Fruit fly (Drosophila melanogaster) whole organism, prepupa: ENCODE measurements around the gene Cpr97Eb.
A peak's percentile ranks its signal among the peaks of the same experiment; 100 is the strongest.

Experiments used
- Blimp-1 ChIP-seq: fragments of 200-800 bp; sonication (Bioruptor generic); optimal IDR thresholded peaks from 3 replicates; lab custom pipeline; 2017; ENCODE audit warnings: missing biosample characterization, missing genetic modification characterization, mild to moderate bottlenecking, moderate library complexity, missing genetic modification reagents
- CG10631 ChIP-seq: fragments of 200-800 bp; sonication (Bioruptor generic); optimal IDR thresholded peaks from 2 replicates; lab custom pipeline; 2016; ENCODE audit warnings: missing biosample characterization, missing genetic modification characterization
- CG10669 ChIP-seq: fragments of 200-800 bp; sonication (Bioruptor generic); optimal IDR thresholded peaks from 3 replicates; lab custom pipeline; 2018; ENCODE audit warnings: missing biosample characterization, mild to moderate bottlenecking, missing genetic modification characterization, moderate library complexity
- CG11294 ChIP-seq: fragments of 200-800 bp; sonication (Bioruptor generic); IDR thresholded peaks from 2 replicates; pipeline ENCODE4 v1.3.6; 2022; ENCODE audit warnings: missing biosample characterization, missing genetic modification characterization
- CG11902 ChIP-seq: fragments of 200-800 bp; sonication (Bioruptor generic); optimal IDR thresholded peaks from 3 replicates; lab custom pipeline; 2016; ENCODE audit warnings: missing biosample characterization, missing genetic modification characterization
- CG15336 ChIP-seq: fragments of 200-800 bp; sonication (Bioruptor generic); IDR thresholded peaks from 2 replicates; pipeline ENCODE4 v1.3.6; 2022; ENCODE audit warnings: missing biosample characterization, missing genetic modification characterization
- CG16779 ChIP-seq: fragments of 200-800 bp; sonication (Bioruptor generic); optimal IDR thresholded peaks from 3 replicates; lab custom pipeline; 2017; ENCODE audit warnings: missing biosample characterization, mild to moderate bottlenecking, missing genetic modification characterization
- CG3032 ChIP-seq: fragments of 200-800 bp; optimal IDR thresholded peaks from 2 replicates; lab custom pipeline; 2019; ENCODE audit warnings: missing biosample characterization, mild to moderate bottlenecking, missing genetic modification characterization, moderate library complexity
- CG31627 ChIP-seq: fragments of 200-800 bp; sonication (Bioruptor generic); optimal IDR thresholded peaks from 3 replicates; lab custom pipeline; 2016; ENCODE audit warnings: missing biosample characterization, missing genetic modification characterization
- CG32006 ChIP-seq: fragments of 200-800 bp; sonication (Bioruptor generic); optimal IDR thresholded peaks from 3 replicates; lab custom pipeline; 2017; ENCODE audit warnings: missing biosample characterization, mild to moderate bottlenecking, missing genetic modification characterization
- CG34406 ChIP-seq: fragments of 200-800 bp; sonication (Bioruptor generic); optimal IDR thresholded peaks from 3 replicates; lab custom pipeline; 2016; ENCODE audit warnings: missing biosample characterization, missing genetic modification characterization
- CG3919 ChIP-seq: fragments of 200-800 bp; sonication (Bioruptor generic); optimal IDR thresholded peaks from 3 replicates; lab custom pipeline; 2016; ENCODE audit warnings: missing biosample characterization, missing genetic modification characterization
- CG4318 ChIP-seq: fragments of 200-800 bp; sonication (Bioruptor generic); optimal IDR thresholded peaks from 3 replicates; lab custom pipeline; 2017; ENCODE audit warnings: missing biosample characterization, mild to moderate bottlenecking, missing genetic modification characterization
- CG6163 ChIP-seq: fragments of 200-800 bp; sonication (Bioruptor generic); IDR thresholded peaks from 3 replicates; pipeline ENCODE4 v1.3.6; 2022; ENCODE audit warnings: missing biosample characterization, missing genetic modification characterization
- CG6276 ChIP-seq: fragments of 200-800 bp; sonication (Bioruptor generic); optimal IDR thresholded peaks from 2 replicates; lab custom pipeline; 2017; ENCODE audit warnings: missing biosample characterization, mild to moderate bottlenecking, missing genetic modification characterization
- CG6792 ChIP-seq: fragments of 200-800 bp; sonication (Bioruptor generic); optimal IDR thresholded peaks from 3 replicates; lab custom pipeline; 2016; ENCODE audit warnings: missing biosample characterization, missing genetic modification characterization
- CG6808 ChIP-seq: fragments of 200-800 bp; sonication (Bioruptor generic); optimal IDR thresholded peaks from 3 replicates; lab custom pipeline; 2017; ENCODE audit warnings: missing biosample characterization, missing genetic modification characterization, mild to moderate bottlenecking, moderate library complexity, missing genetic modification reagents
- CG6854 ChIP-seq: fragments of 200-800 bp; sonication (Bioruptor generic); optimal IDR thresholded peaks from 2 replicates; lab custom pipeline; 2017; ENCODE audit warnings: missing biosample characterization, mild to moderate bottlenecking, missing genetic modification characterization
- CG8319 ChIP-seq: fragments of 200-800 bp; sonication (Bioruptor generic); optimal IDR thresholded peaks from 3 replicates; lab custom pipeline; 2016; ENCODE audit warnings: missing biosample characterization, missing genetic modification characterization
- CG8632 ChIP-seq: fragments of 200-800 bp; sonication (Bioruptor generic); optimal IDR thresholded peaks from 3 replicates; lab custom pipeline; 2016; ENCODE audit warnings: missing biosample characterization, missing genetic modification characterization
- CG9139 ChIP-seq: fragments of 200-800 bp; sonication (Bioruptor generic); optimal IDR thresholded peaks from 3 replicates; lab custom pipeline; 2017; ENCODE audit warnings: missing biosample characterization, mild to moderate bottlenecking, missing genetic modification characterization
- Eip75B ChIP-seq: fragments of 200-800 bp; sonication (Bioruptor generic); optimal IDR thresholded peaks from 3 replicates; lab custom pipeline; 2016; ENCODE audit warnings: missing biosample characterization, missing genetic modification characterization
- Eip78C ChIP-seq: fragments of 200-800 bp; sonication (Bioruptor generic); peaks from one replicate; lab custom pipeline; 2016; ENCODE audit warnings: missing biosample characterization, missing genetic modification characterization
- Eip93F ChIP-seq: fragments of 200-800 bp; sonication (Bioruptor generic); optimal IDR thresholded peaks from 2 replicates; lab custom pipeline; 2016; ENCODE audit warnings: missing biosample characterization, mild to moderate bottlenecking, missing genetic modification characterization
- Ets96B ChIP-seq: fragments of 200-800 bp; optimal IDR thresholded peaks from 2 replicates; lab custom pipeline; 2019; ENCODE audit warnings: missing biosample characterization, mild to moderate bottlenecking, missing genetic modification characterization, moderate library complexity
- Gug ChIP-seq: fragments of 200-800 bp; sonication (Bioruptor generic); IDR thresholded peaks from 2 replicates; pipeline ENCODE4 v1.3.6; 2022; ENCODE audit warnings: missing biosample characterization, missing genetic modification characterization
- Hr38 ChIP-seq: sonication (Bioruptor generic); optimal IDR thresholded peaks from 2 replicates; lab custom pipeline; 2016; ENCODE audit warnings: missing biosample characterization, missing genetic modification characterization
- Hr39 ChIP-seq: fragments of 200-800 bp; sonication (Bioruptor generic); optimal IDR thresholded peaks from 2 replicates; lab custom pipeline; 2016; ENCODE audit warnings: missing biosample characterization, missing genetic modification characterization
- Lpt ChIP-seq: fragments of 200-800 bp; sonication (Bioruptor generic); optimal IDR thresholded peaks from 3 replicates; lab custom pipeline; 2016; ENCODE audit warnings: missing biosample characterization, missing genetic modification characterization
- Met ChIP-seq: fragments of 200-800 bp; sonication (Bioruptor generic); optimal IDR thresholded peaks from 3 replicates; lab custom pipeline; 2016; ENCODE audit warnings: missing biosample characterization, missing genetic modification characterization
- OdsH ChIP-seq: fragments of 200-800 bp; sonication (Bioruptor generic); optimal IDR thresholded peaks from 3 replicates; lab custom pipeline; 2016; ENCODE audit warnings: missing biosample characterization, missing genetic modification characterization
- Smox ChIP-seq: fragments of 200-800 bp; sonication (Bioruptor generic); optimal IDR thresholded peaks from 3 replicates; lab custom pipeline; 2016; ENCODE audit warnings: missing biosample characterization, missing genetic modification characterization
- Sox102F ChIP-seq: fragments of 200-800 bp; sonication (Bioruptor generic); optimal IDR thresholded peaks from 2 replicates; lab custom pipeline; 2016; ENCODE audit warnings: missing biosample characterization, mild to moderate bottlenecking, missing genetic modification characterization
- Sox14 ChIP-seq: fragments of 200-800 bp; sonication (Bioruptor generic); optimal IDR thresholded peaks from 3 replicates; lab custom pipeline; 2016; ENCODE audit warnings: missing biosample characterization, missing genetic modification characterization
- achi ChIP-seq: fragments of 200-800 bp; sonication (Bioruptor generic); optimal IDR thresholded peaks from 3 replicates; lab custom pipeline; 2016; ENCODE audit warnings: missing biosample characterization, missing genetic modification characterization
- acj6 ChIP-seq: fragments of 200-800 bp; sonication (Bioruptor generic); optimal IDR thresholded peaks from 3 replicates; lab custom pipeline; 2016; ENCODE audit warnings: missing biosample characterization, missing genetic modification characterization
- cyc ChIP-seq: fragments of 200-800 bp; sonication (Bioruptor generic); optimal IDR thresholded peaks from 3 replicates; lab custom pipeline; 2016; ENCODE audit warnings: missing biosample characterization, missing genetic modification characterization
- dsx ChIP-seq: fragments of 200-800 bp; optimal IDR thresholded peaks from 3 replicates; lab custom pipeline; 2019; ENCODE audit warnings: missing biosample characterization, mild to moderate bottlenecking, missing genetic modification characterization, moderate library complexity; ENCODE audit not compliant: poor library complexity, severe bottlenecking
- eg ChIP-seq: fragments of 200-800 bp; sonication (Bioruptor generic); IDR thresholded peaks from 3 replicates; pipeline ENCODE4 v1.3.6; 2022; ENCODE audit warnings: missing biosample characterization, missing genetic modification characterization
- esn ChIP-seq: fragments of 200-800 bp; sonication (Bioruptor generic); optimal IDR thresholded peaks from 2 replicates; lab custom pipeline; 2016; ENCODE audit warnings: missing biosample characterization, mild to moderate bottlenecking, missing genetic modification characterization, moderate library complexity
- fkh ChIP-seq: fragments of 200-800 bp; sonication (Bioruptor generic); optimal IDR thresholded peaks from 3 replicates; lab custom pipeline; 2017; ENCODE audit warnings: missing biosample characterization, mild to moderate bottlenecking, missing genetic modification characterization, moderate library complexity
- lz ChIP-seq: fragments of 200-800 bp; sonication (Bioruptor generic); optimal IDR thresholded peaks from 3 replicates; lab custom pipeline; 2016; ENCODE audit warnings: missing biosample characterization, missing genetic modification characterization
- net ChIP-seq: fragments of 200-800 bp; sonication (Bioruptor generic); optimal IDR thresholded peaks from 3 replicates; lab custom pipeline; 2016; ENCODE audit warnings: missing biosample characterization, missing genetic modification characterization
- ss ChIP-seq, 2 experiments: fragments of 200-800 bp; sonication (Bioruptor generic); optimal IDR thresholded peaks; 2 replicates in 1 of 2; 3 replicates in 1 of 2; lab custom pipeline; 2017 to 2018; ENCODE audit warnings: mild to moderate bottlenecking in 2 of 2, missing biosample characterization in 2 of 2, missing genetic modification characterization in 2 of 2, moderate library complexity in 1 of 2
- svp ChIP-seq: fragments of 200-800 bp; sonication (Bioruptor generic); peaks from one replicate; lab custom pipeline; 2016; ENCODE audit warnings: missing biosample characterization, missing genetic modification characterization
- topi ChIP-seq: fragments of 200-800 bp; sonication (Bioruptor generic); optimal IDR thresholded peaks from 3 replicates; lab custom pipeline; 2016; ENCODE audit warnings: missing biosample characterization, missing genetic modification characterization
- vri ChIP-seq: fragments of 200-800 bp; sonication (Bioruptor generic); optimal IDR thresholded peaks from 3 replicates; lab custom pipeline; 2016; ENCODE audit warnings: missing biosample characterization, mild to moderate bottlenecking, missing genetic modification characterization

Gene Cpr97Eb

DNA sequence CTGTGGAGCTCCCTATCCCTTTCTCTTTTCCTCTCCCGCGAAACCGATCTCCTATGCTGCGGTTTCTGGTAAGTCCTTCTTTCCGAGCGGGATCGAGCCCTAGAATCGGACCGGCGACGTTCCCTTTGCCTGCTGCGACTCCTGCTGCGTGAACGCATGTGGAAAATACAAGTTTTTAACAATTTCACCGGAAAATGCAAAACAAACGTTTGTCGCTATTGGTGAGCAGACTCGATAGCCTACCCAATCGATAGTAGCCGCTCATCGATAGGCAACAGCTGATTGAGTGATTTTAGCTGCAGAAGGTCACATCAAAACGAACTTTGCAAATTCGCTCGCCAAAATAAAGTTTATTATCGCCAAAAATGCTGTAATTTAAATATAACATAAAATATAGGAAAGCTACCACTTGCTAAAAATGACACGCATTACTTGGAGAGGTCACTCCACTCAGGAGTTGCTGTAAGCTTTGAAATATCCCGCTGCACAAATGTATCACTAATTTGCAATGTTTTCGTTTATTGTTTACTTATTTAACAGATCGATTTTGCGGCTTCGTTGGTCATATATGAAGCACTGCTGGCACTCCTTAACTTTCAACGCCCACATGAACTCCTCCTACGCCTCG lies 25.6 kb upstream of the Cpr97Eb start, which contains the start of the genes CG6066 and CG5880:
CG6066 (minus strand) TSS at position 243 of the 628 bp plus-strand sequence.
CG5880 (plus strand) TSS at position 281 of the 628 bp plus-strand sequence.
- TF ChIP-seq esn (peak; percentile 17), vri (GFP tag; lab: Kevin White, UChicago) (no peak)
- TF ChIP-seq, all 60 proteins: peak for 1

dm6 chr3R:27111784-27112602 lies 21.1 kb upstream of the Cpr97Eb start, which contains the start of the genes gb and CG5815:
gb (minus strand) TSS chr3R:27112270.
CG5815 (plus strand) TSS chr3R:27112566.
- TF ChIP-seq CG10669 (no peak), eg (GFP tag; lab: Robert Waterston, UW) (peak; percentile 94), CG3032 (tag; lab: Kevin White, UChicago) (peak; percentile 86), achi (no peak), fkh (GFP tag; lab: Kevin White, UChicago) (peak; percentile 77), CG10631 (GFP tag; lab: Kevin White, UChicago) (no peak), Hr39 (GFP tag; lab: Kevin White, UChicago) (peak; percentile 87), Eip78C (GFP tag; lab: Kevin White, UChicago) (peak; percentile 96), CG6276 (GFP tag; lab: Kevin White, UChicago) (no peak), CG34406 (GFP tag; lab: Kevin White, UChicago) (peak; percentile 85), CG6854 (GFP tag; lab: Kevin White, UChicago) (peak; percentile 65), CG6808 (GFP tag; lab: Kevin White, UChicago) (no peak), Lpt (GFP tag; lab: Kevin White, UChicago) (peak; percentile 82), esn (peak; percentile 91), CG8632 (GFP tag; lab: Kevin White, UChicago) (peak; percentile 82), CG11902 (peak; percentile 75), cyc (peak; percentile 88), lz (GFP tag; lab: Kevin White, UChicago) (peak; percentile 92), ss (GFP tag; optimal IDR thresholded peaks at IDR 0.05; lab: Kevin White, UChicago) (no peak), CG15336 (GFP tag; lab: Robert Waterston, UW) (peak; percentile 81), CG16779 (tag; lab: Kevin White, UChicago) (no peak), Eip93F (GFP tag; lab: Kevin White, UChicago) (peak; percentile 92), CG9139 (no peak), Eip75B (no peak), net (peak; percentile 86), dsx (GFP tag; lab: Kevin White, UChicago) (no peak), Sox14 (GFP tag; lab: Kevin White, UChicago) (peak; percentile 90), Gug (GFP tag; lab: Robert Waterston, UW) (peak; percentile 80), CG32006 (peak; percentile 91), CG6792 (GFP tag; lab: Kevin White, UChicago) (peak; percentile 80), CG3919 (GFP tag; lab: Kevin White, UChicago) (peak; percentile 90), acj6 (GFP tag; lab: Kevin White, UChicago) (peak; percentile 91), CG6163 (GFP tag; lab: Robert Waterston, UW) (peak; percentile 92), Smox (GFP tag; lab: Kevin White, UChicago) (no peak), CG11294 (GFP tag; lab: Robert Waterston, UW) (peak; percentile 86), Ets96B (tag; lab: Kevin White, UChicago) (peak; percentile 87), CG8319 (GFP tag; lab: Kevin White, UChicago) (peak; percentile 85), Hr38 (GFP tag; lab: Kevin White, UChicago) (no peak), Sox102F (no peak), Blimp-1 (GFP tag; lab: Kevin White, UChicago) (peak; percentile 59), svp (GFP tag; lab: Kevin White, UChicago) (peak; percentile 97), topi (GFP tag; lab: Kevin White, UChicago) (peak; percentile 89), CG4318 (GFP tag; lab: Kevin White, UChicago) (peak; percentile 83), OdsH (GFP tag; lab: Kevin White, UChicago) (peak; percentile 92), Met (no peak), CG31627 (GFP tag; lab: Kevin White, UChicago) (peak; percentile 87)
